Fruit fly (Drosophila melanogaster) whole organism, prepupa: ENCODE measurements around the gene CG34313.

Experiments
- Blimp-1 ChIP-seq: fragments of 200-800 bp; sonication (Bioruptor generic); optimal IDR thresholded peaks from 3 replicates; lab custom pipeline; 2017; ENCODE audit warnings: missing biosample characterization, missing genetic modification characterization, mild to moderate bottlenecking, moderate library complexity, missing genetic modification reagents
- CG11762 ChIP-seq: fragments of 200-800 bp; sonication (Bioruptor generic); optimal IDR thresholded peaks from 3 replicates; lab custom pipeline; 2016; ENCODE audit warnings: missing biosample characterization, missing genetic modification characterization; ENCODE audit not compliant: insufficient read depth
- CG11902 ChIP-seq: fragments of 200-800 bp; sonication (Bioruptor generic); optimal IDR thresholded peaks from 3 replicates; lab custom pipeline; 2016; ENCODE audit warnings: missing biosample characterization, missing genetic modification characterization
- CG15336 ChIP-seq: fragments of 200-800 bp; sonication (Bioruptor generic); IDR thresholded peaks from 2 replicates; pipeline ENCODE4 v1.3.6; 2022; ENCODE audit warnings: missing biosample characterization, missing genetic modification characterization
- CG1621 ChIP-seq: fragments of 200-800 bp; sonication (Bioruptor generic); optimal IDR thresholded peaks from 3 replicates; lab custom pipeline; 2018; ENCODE audit warnings: missing biosample characterization, mild to moderate bottlenecking, missing genetic modification characterization
- CG3032 ChIP-seq: fragments of 200-800 bp; optimal IDR thresholded peaks from 2 replicates; lab custom pipeline; 2019; ENCODE audit warnings: missing biosample characterization, mild to moderate bottlenecking, missing genetic modification characterization, moderate library complexity
- CG3919 ChIP-seq: fragments of 200-800 bp; sonication (Bioruptor generic); optimal IDR thresholded peaks from 3 replicates; lab custom pipeline; 2016; ENCODE audit warnings: missing biosample characterization, missing genetic modification characterization
- CG6163 ChIP-seq: fragments of 200-800 bp; sonication (Bioruptor generic); IDR thresholded peaks from 3 replicates; pipeline ENCODE4 v1.3.6; 2022; ENCODE audit warnings: missing biosample characterization, missing genetic modification characterization
- CG6792 ChIP-seq: fragments of 200-800 bp; sonication (Bioruptor generic); optimal IDR thresholded peaks from 3 replicates; lab custom pipeline; 2016; ENCODE audit warnings: missing biosample characterization, missing genetic modification characterization
- CG6808 ChIP-seq: fragments of 200-800 bp; sonication (Bioruptor generic); optimal IDR thresholded peaks from 3 replicates; lab custom pipeline; 2017; ENCODE audit warnings: missing biosample characterization, missing genetic modification characterization, mild to moderate bottlenecking, moderate library complexity, missing genetic modification reagents
- CG6854 ChIP-seq: fragments of 200-800 bp; sonication (Bioruptor generic); optimal IDR thresholded peaks from 2 replicates; lab custom pipeline; 2017; ENCODE audit warnings: missing biosample characterization, mild to moderate bottlenecking, missing genetic modification characterization
- CG7368 ChIP-seq: fragments of 200-800 bp; sonication (Bioruptor generic); optimal IDR thresholded peaks from 3 replicates; lab custom pipeline; 2016; ENCODE audit warnings: missing biosample characterization, missing genetic modification characterization
- CG8119 ChIP-seq: fragments of 200-800 bp; sonication (Bioruptor generic); IDR thresholded peaks from 3 replicates; pipeline ENCODE4 v1.3.6; 2022; ENCODE audit warnings: missing biosample characterization, missing genetic modification characterization
- CG8319 ChIP-seq: fragments of 200-800 bp; sonication (Bioruptor generic); optimal IDR thresholded peaks from 3 replicates; lab custom pipeline; 2016; ENCODE audit warnings: missing biosample characterization, missing genetic modification characterization
- CG8632 ChIP-seq: fragments of 200-800 bp; sonication (Bioruptor generic); optimal IDR thresholded peaks from 3 replicates; lab custom pipeline; 2016; ENCODE audit warnings: missing biosample characterization, missing genetic modification characterization
- Eip75B ChIP-seq: fragments of 200-800 bp; sonication (Bioruptor generic); optimal IDR thresholded peaks from 3 replicates; lab custom pipeline; 2016; ENCODE audit warnings: missing biosample characterization, missing genetic modification characterization
- Eip78C ChIP-seq: fragments of 200-800 bp; sonication (Bioruptor generic); peaks from one replicate; lab custom pipeline; 2016; ENCODE audit warnings: missing biosample characterization, missing genetic modification characterization
- Ets96B ChIP-seq: fragments of 200-800 bp; optimal IDR thresholded peaks from 2 replicates; lab custom pipeline; 2019; ENCODE audit warnings: missing biosample characterization, mild to moderate bottlenecking, missing genetic modification characterization, moderate library complexity
- Hr38 ChIP-seq: sonication (Bioruptor generic); optimal IDR thresholded peaks from 2 replicates; lab custom pipeline; 2016; ENCODE audit warnings: missing biosample characterization, missing genetic modification characterization
- Hr4 ChIP-seq: fragments of 200-800 bp; sonication (Bioruptor generic); optimal IDR thresholded peaks from 3 replicates; lab custom pipeline; 2016; ENCODE audit warnings: missing biosample characterization, missing genetic modification characterization
- Lpt ChIP-seq: fragments of 200-800 bp; sonication (Bioruptor generic); optimal IDR thresholded peaks from 3 replicates; lab custom pipeline; 2016; ENCODE audit warnings: missing biosample characterization, missing genetic modification characterization
- Met ChIP-seq: fragments of 200-800 bp; sonication (Bioruptor generic); optimal IDR thresholded peaks from 3 replicates; lab custom pipeline; 2016; ENCODE audit warnings: missing biosample characterization, missing genetic modification characterization
- Sox102F ChIP-seq: fragments of 200-800 bp; sonication (Bioruptor generic); optimal IDR thresholded peaks from 2 replicates; lab custom pipeline; 2016; ENCODE audit warnings: missing biosample characterization, mild to moderate bottlenecking, missing genetic modification characterization
- Sox14 ChIP-seq: fragments of 200-800 bp; sonication (Bioruptor generic); optimal IDR thresholded peaks from 3 replicates; lab custom pipeline; 2016; ENCODE audit warnings: missing biosample characterization, missing genetic modification characterization
- Sox15 ChIP-seq: fragments of 200-800 bp; sonication (Bioruptor generic); optimal IDR thresholded peaks from 3 replicates; lab custom pipeline; 2016; ENCODE audit warnings: missing biosample characterization, missing genetic modification characterization
- achi ChIP-seq: fragments of 200-800 bp; sonication (Bioruptor generic); optimal IDR thresholded peaks from 3 replicates; lab custom pipeline; 2016; ENCODE audit warnings: missing biosample characterization, missing genetic modification characterization
- acj6 ChIP-seq: fragments of 200-800 bp; sonication (Bioruptor generic); optimal IDR thresholded peaks from 3 replicates; lab custom pipeline; 2016; ENCODE audit warnings: missing biosample characterization, missing genetic modification characterization
- dac ChIP-seq: fragments of 200-800 bp; sonication (Bioruptor generic); optimal IDR thresholded peaks from 2 replicates; lab custom pipeline; 2017; ENCODE audit warnings: missing biosample characterization, mild to moderate bottlenecking, missing genetic modification characterization
- dsx ChIP-seq: fragments of 200-800 bp; optimal IDR thresholded peaks from 3 replicates; lab custom pipeline; 2019; ENCODE audit warnings: missing biosample characterization, mild to moderate bottlenecking, missing genetic modification characterization, moderate library complexity; ENCODE audit not compliant: poor library complexity, severe bottlenecking
- eg ChIP-seq: fragments of 200-800 bp; sonication (Bioruptor generic); IDR thresholded peaks from 3 replicates; pipeline ENCODE4 v1.3.6; 2022; ENCODE audit warnings: missing biosample characterization, missing genetic modification characterization
- esn ChIP-seq: fragments of 200-800 bp; sonication (Bioruptor generic); optimal IDR thresholded peaks from 2 replicates; lab custom pipeline; 2016; ENCODE audit warnings: missing biosample characterization, mild to moderate bottlenecking, missing genetic modification characterization, moderate library complexity
- fd59A ChIP-seq: fragments of 200-800 bp; sonication (Bioruptor generic); optimal IDR thresholded peaks from 2 replicates; lab custom pipeline; 2017; ENCODE audit warnings: missing biosample characterization, mild to moderate bottlenecking, missing genetic modification characterization, missing genetic modification reagents
- lz ChIP-seq: fragments of 200-800 bp; sonication (Bioruptor generic); optimal IDR thresholded peaks from 3 replicates; lab custom pipeline; 2016; ENCODE audit warnings: missing biosample characterization, missing genetic modification characterization
- net ChIP-seq: fragments of 200-800 bp; sonication (Bioruptor generic); optimal IDR thresholded peaks from 3 replicates; lab custom pipeline; 2016; ENCODE audit warnings: missing biosample characterization, missing genetic modification characterization
- pdm3 ChIP-seq: fragments of 200-800 bp; sonication (Bioruptor generic); optimal IDR thresholded peaks from 3 replicates; lab custom pipeline; 2016; ENCODE audit warnings: missing biosample characterization, missing genetic modification characterization
- salr ChIP-seq, 2 experiments: fragments of 200-800 bp; sonication (Bioruptor generic); optimal IDR thresholded peaks; 3 replicates each; lab custom pipeline; 2016 to 2018; ENCODE audit warnings: missing biosample characterization in 2 of 2, missing genetic modification characterization in 2 of 2, mild to moderate bottlenecking in 1 of 2
- spab ChIP-seq: fragments of 200-800 bp; sonication (Bioruptor generic); optimal IDR thresholded peaks from 2 replicates; lab custom pipeline; 2017; ENCODE audit warnings: missing biosample characterization, mild to moderate bottlenecking, missing genetic modification characterization, missing genetic modification reagents
- ss ChIP-seq, 2 experiments: fragments of 200-800 bp; sonication (Bioruptor generic); optimal IDR thresholded peaks; 2 replicates in 1 of 2; 3 replicates in 1 of 2; lab custom pipeline; 2017 to 2018; ENCODE audit warnings: mild to moderate bottlenecking in 2 of 2, missing biosample characterization in 2 of 2, missing genetic modification characterization in 2 of 2, moderate library complexity in 1 of 2
- svp ChIP-seq: fragments of 200-800 bp; sonication (Bioruptor generic); peaks from one replicate; lab custom pipeline; 2016; ENCODE audit warnings: missing biosample characterization, missing genetic modification characterization
- vri ChIP-seq: fragments of 200-800 bp; sonication (Bioruptor generic); optimal IDR thresholded peaks from 3 replicates; lab custom pipeline; 2016; ENCODE audit warnings: missing biosample characterization, mild to moderate bottlenecking, missing genetic modification characterization

Gene CG34313

DNA sequence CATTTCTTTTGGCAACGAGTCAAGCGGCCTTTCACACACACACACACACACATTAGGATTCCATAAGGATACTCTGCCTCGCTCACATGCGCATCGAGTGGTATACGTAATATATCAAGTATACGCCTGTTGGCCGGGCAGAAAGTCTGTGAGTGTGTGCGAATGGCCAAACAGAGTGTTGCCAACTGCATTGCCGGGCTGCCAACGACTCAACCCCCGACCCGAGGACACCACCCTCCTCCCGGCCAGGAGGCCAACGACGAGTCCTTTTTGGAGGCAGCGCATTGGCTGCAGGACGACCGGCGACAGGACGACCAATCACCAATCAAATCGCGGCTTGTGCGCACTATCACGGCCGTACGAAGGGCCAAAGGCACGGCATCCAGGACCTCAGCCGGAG lies 1.6 kb upstream of the CG34313 start:
- TF ChIP-seq CG6792 (no peak), CG8319 (no peak), pdm3 (GFP tag; lab: Kevin White, UChicago) (no peak)
- TF ChIP-seq, all 60 proteins: peak for 0

- TF ChIP-seq svp (GFP tag; lab: Kevin White, UChicago) (peak; percentile 92), CG6808 (no peak), CG6163 (peak; percentile 59), acj6 (GFP tag; lab: Kevin White, UChicago) (no peak), net (GFP tag; lab: Kevin White, UChicago) (peak; percentile 33), Sox102F (GFP tag; lab: Kevin White, UChicago) (no peak), fd59A (no peak), Lpt (peak; percentile 11), Hr38 (GFP tag; lab: Kevin White, UChicago) (no peak), CG11762 (GFP tag; lab: Kevin White, UChicago) (no peak), ss (GFP tag; optimal IDR thresholded peaks at IDR 0.05; lab: Kevin White, UChicago) (peak in 1 of 2 experiments; percentile 22), Sox15 (GFP tag; lab: Kevin White, UChicago) (no peak), achi (GFP tag; lab: Kevin White, UChicago) (no peak), Hr4 (GFP tag; lab: Kevin White, UChicago) (no peak), CG3032 (tag; lab: Kevin White, UChicago) (no peak), CG6854 (GFP tag; lab: Kevin White, UChicago) (peak; percentile 63), CG8632 (GFP tag; lab: Kevin White, UChicago) (no peak), Met (GFP tag; lab: Kevin White, UChicago) (no peak), Ets96B (no peak), lz (GFP tag; lab: Kevin White, UChicago) (peak; percentile 16), CG1621 (tag; lab: Kevin White, UChicago) (peak; percentile 30), CG11902 (GFP tag; lab: Kevin White, UChicago) (no peak), dsx (GFP tag; lab: Kevin White, UChicago) (peak; percentile 18), CG3919 (GFP tag; lab: Kevin White, UChicago) (peak; percentile 62), Eip78C (GFP tag; lab: Kevin White, UChicago) (peak; percentile 78), CG8119 (GFP tag; lab: Robert Waterston, UW) (peak; percentile 62; the same call in 2 of the 3 replicates), spab (GFP tag; lab: Kevin White, UChicago) (no peak), CG6792 (no peak), CG15336 (peak; percentile 68), salr (GFP tag; optimal IDR thresholded peaks at IDR 0.05; lab: Kevin White, UChicago) (no peak), CG7368 (GFP tag; lab: Kevin White, UChicago) (no peak), Blimp-1 (GFP tag; lab: Kevin White, UChicago) (no peak), Sox14 (GFP tag; lab: Kevin White, UChicago) (no peak), vri (no peak), esn (GFP tag; lab: Kevin White, UChicago) (peak; percentile 29), eg (GFP tag; lab: Robert Waterston, UW) (no peak; the same call in 2 of the 3 replicates), Eip75B (GFP tag; lab: Kevin White, UChicago) (no peak)
Measured at dm6 chr2L:16880930-16881329, 1.6 kb downstream of the CG34313 start.

DNA sequence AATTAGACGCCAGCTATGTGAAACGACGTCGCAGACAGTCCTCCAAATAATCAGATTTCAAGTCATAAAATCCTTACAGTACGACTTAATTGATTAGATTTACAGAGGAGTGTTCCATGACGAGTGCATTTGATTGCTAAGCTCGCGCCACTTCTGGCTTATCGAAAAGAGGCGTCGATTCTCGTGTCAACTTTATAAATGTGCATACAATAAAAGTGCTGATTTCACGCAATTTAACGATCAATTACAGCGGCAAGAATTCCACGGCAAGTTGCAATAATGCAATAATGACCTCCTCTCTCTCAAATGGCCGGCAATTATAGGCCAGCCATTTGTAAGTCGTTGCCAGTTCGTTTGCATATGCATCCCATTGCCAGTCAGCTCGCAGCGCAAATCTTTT lies 3.1 kb downstream of the CG34313 start:
- TF ChIP-seq salr (GFP tag; optimal IDR thresholded peaks at IDR 0.05; lab: Kevin White, UChicago) = no peak
- TF ChIP-seq svp (GFP tag; lab: Kevin White, UChicago) = peak; percentile 63
- TF ChIP-seq dac (GFP tag; lab: Kevin White, UChicago) = no peak
